Worm (Caenorhabditis elegans): Measurements from ENCODE around the gene srb-16.

DNA sequence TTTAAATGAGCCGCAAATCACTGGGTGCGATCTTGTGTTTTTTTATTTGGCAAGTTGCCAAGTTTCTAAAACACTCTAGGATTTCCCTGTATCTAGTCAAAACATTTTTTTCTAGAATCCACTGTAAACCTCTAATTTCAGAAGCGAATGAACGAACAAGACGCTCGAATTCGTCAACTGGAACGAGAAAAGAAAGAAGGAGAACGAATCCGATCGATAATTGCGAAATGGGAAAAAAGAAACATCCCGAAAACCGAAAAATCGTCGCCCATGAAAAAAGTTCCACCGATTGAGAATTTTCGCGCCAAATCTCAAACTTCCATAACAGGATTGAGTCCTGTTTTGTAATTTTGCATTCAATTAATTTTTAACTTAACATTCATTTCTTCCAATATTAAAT lies 26.2 kb upstream of the srb-16 start:
- TF ChIP-seq nhr-77 (tag; optimal IDR thresholded peaks at IDR 0.05) (no peak), rnt-1 (tag; optimal IDR thresholded peaks at IDR 0.05) (no peak), ama-1 (optimal IDR thresholded peaks at IDR 0.05) (no peak), pqm-1 (tag; optimal IDR thresholded peaks at IDR 0.05) (no peak), alr-1 (tag; optimal IDR thresholded peaks at IDR 0.05; ENCODE audit: borderline replicate concordance) (no peak), lin-15B (tag; optimal IDR thresholded peaks at IDR 0.05) (no peak), egl-27 (tag; optimal IDR thresholded peaks at IDR 0.05) (no peak), sox-4 (tag; optimal IDR thresholded peaks at IDR 0.05) (no peak), dpl-1 (GFP tag; optimal IDR thresholded peaks at IDR 0.05) (no peak), isw-1 (GFP tag; IDR thresholded peaks at IDR 0.05) (no peak)

All from whole organism, L1 larva.